Worm (Caenorhabditis elegans): ENCODE measurements around the gene T01H3.2.

DNA sequence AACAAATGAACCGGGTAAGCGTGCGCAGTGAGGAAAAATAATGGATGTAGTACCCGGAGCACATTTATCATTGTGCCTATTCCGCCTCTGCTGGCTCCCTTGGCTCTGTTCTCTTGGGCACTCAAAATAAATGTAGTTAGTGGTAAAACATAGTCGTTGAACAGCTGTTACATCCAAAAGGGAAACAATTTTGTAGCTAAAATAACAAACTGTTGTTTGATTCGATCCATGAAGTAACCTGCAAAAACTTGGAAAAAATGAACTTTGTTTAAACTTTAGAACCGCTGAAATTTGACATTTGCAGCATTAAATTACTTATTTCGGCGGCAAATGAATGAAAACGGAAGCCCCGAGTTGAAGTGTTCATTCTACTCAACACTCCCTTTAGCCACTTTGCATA is 15.9 kb upstream of the T01H3.2 start:
- TF ChIP-seq ztf-11 (tag; optimal IDR thresholded peaks at IDR 0.05) (no peak), nhr-77 (tag; optimal IDR thresholded peaks at IDR 0.05) (no peak), lin-39 (tag; optimal IDR thresholded peaks at IDR 0.05) (no peak)

Measured in whole organism, L1 larva.